Worm (Caenorhabditis elegans): ENCODE results near the gene F13E6.1.

Gene F13E6.1

DNA sequence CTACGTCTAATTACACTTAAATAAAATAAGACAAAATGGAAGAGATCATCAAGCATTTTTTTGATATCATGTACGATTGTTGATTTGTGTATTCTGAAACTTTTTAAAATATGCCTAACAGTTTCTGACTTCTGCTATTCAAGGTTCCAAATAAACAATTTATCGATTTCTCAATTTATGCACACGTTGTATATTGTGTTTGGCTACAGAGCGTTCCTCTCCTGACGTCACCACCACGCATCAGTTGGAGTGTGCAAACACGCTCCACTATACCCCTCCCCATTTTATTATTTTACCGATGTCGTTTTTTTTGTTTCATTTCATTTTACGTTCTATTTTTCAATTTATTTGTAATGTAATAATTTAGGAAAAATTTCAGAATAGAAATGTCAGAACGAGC is 18.0 kb upstream of the F13E6.1 start, which contains the start of gene plpp-1.3:
Gene plpp-1.3 (plus strand): TSS at position 380 of the 400 bp plus-strand sequence.
- TF ChIP-seq ces-1 (GFP tag; optimal IDR thresholded peaks at IDR 0.05), result no peak
- peak; percentile 48 for TF ChIP-seq mep-1 (tag; optimal IDR thresholded peaks at IDR 0.05)
- no peak for TF ChIP-seq mab-5 (tag; optimal IDR thresholded peaks at IDR 0.05)
- TF ChIP-seq zip-8 (tag; optimal IDR thresholded peaks at IDR 0.05), result no peak
- no peak for TF ChIP-seq nhr-76 (tag; optimal IDR thresholded peaks at IDR 0.05)
- TF ChIP-seq M03D4.4 (tag; optimal IDR thresholded peaks at IDR 0.05), result no peak
- peak; percentile 17 for TF ChIP-seq ceh-39 (tag; optimal IDR thresholded peaks at IDR 0.05)
- TF ChIP-seq tbx-8 (GFP tag; optimal IDR thresholded peaks at IDR 0.05), result no peak
- TF ChIP-seq nhr-237 (tag; optimal IDR thresholded peaks at IDR 0.05), result no peak
- TF ChIP-seq elt-1 (tag; optimal IDR thresholded peaks at IDR 0.05; ENCODE audit: borderline replicate concordance, insufficient read depth), result no peak

DNA sequence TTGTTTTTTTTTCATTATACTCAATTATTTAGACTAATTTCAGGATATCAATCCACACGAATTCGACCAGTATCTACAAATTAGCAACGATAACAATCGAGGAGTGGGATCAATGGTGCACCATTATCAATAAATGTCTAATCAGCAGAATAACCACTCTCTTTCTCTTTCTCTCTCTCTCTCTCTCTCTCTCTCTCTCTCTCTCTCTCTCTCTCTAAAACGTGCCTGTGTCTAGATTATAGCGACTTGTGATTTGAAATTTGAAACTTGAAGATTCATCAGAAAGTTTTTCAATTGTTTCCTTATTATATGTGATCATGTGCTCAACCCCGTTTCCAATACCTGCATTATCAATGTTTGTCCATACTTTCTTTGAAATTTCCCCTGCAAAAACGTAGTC is 17.3 kb upstream of the F13E6.1 start:
- TF ChIP-seq nhr-237 (tag; optimal IDR thresholded peaks at IDR 0.05) (no peak), sptf-1 (tag; optimal IDR thresholded peaks at IDR 0.05) (no peak), mep-1 (tag; optimal IDR thresholded peaks at IDR 0.05) (no peak), nhr-2 (tag; optimal IDR thresholded peaks at IDR 0.05) (no peak), elt-3 (tag; optimal IDR thresholded peaks at IDR 0.05) (no peak), tbx-8 (GFP tag; optimal IDR thresholded peaks at IDR 0.05) (no peak), blmp-1 (tag; optimal IDR thresholded peaks at IDR 0.05) (no peak), flh-1 (GFP tag; optimal IDR thresholded peaks at IDR 0.05) (no peak), zip-8 (tag; optimal IDR thresholded peaks at IDR 0.05) (no peak), hlh-1 (tag; optimal IDR thresholded peaks at IDR 0.05) (no peak), nhr-12 (tag; optimal IDR thresholded peaks at IDR 0.05) (no peak), ceh-43 (GFP tag; optimal IDR thresholded peaks at IDR 0.05) (no peak), snpc-4 (tag; optimal IDR thresholded peaks at IDR 0.05) (no peak), lin-13 (tag; optimal IDR thresholded peaks at IDR 0.05) (no peak), unc-39 (tag; optimal IDR thresholded peaks at IDR 0.05) (no peak), unc-62 (GFP tag; optimal IDR thresholded peaks at IDR 0.05) (no peak)

DNA sequence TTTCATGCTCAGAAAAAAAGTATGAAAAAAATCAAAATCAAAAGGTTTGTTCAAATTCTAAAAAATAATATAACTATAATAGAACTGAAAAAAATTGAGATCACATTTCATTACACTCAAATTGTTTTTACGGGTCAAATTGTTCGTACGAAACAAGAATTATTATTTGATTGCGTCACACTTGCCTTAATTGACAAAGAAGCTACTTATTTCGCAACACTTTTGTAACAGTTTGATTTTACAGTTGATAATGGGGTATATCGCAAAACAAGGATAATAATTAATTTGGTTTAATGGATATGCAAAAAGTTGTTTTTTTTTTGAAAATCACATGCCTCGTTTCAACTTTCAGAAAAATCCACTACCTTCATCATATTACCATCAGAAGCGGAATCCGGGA is 15.1 kb upstream of the F13E6.1 start:
- TF ChIP-seq bed-3 (GFP tag; optimal IDR thresholded peaks at IDR 0.05) (no peak), elt-3 (tag; optimal IDR thresholded peaks at IDR 0.05) (no peak), zip-8 (tag; optimal IDR thresholded peaks at IDR 0.05) (peak; percentile 86)

DNA sequence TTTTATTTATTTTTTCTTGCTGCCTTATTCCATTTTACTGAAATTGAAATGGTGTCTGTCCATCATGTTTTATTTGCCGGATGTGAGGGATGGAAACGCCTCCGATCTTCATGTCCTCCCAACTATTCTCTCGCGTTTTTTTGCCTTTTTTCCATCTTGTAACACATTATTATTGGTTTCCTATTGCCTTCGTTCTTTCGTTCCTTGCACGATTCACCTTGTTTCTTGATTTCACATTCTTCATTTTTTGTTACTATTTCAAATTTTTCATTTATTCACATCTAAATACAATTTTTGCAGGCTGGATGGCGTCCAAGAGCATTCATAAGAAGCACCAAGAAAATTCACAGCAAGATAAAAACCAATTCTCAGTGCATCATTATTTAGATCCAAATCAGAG is 14.7 kb upstream of the F13E6.1 start, which contains the start of gene yap-1:
Gene yap-1 (plus strand): TSS at position 301 of the 400 bp plus-strand sequence.
- TF ChIP-seq lsy-2 (tag; optimal IDR thresholded peaks at IDR 0.05) (no peak), ceh-43 (GFP tag; optimal IDR thresholded peaks at IDR 0.05) (no peak), ztf-11 (tag; optimal IDR thresholded peaks at IDR 0.05) (no peak), unc-39 (tag; optimal IDR thresholded peaks at IDR 0.05) (no peak), M03D4.4 (tag; optimal IDR thresholded peaks at IDR 0.05) (no peak), flh-1 (GFP tag; optimal IDR thresholded peaks at IDR 0.05) (no peak), unc-62 (GFP tag; optimal IDR thresholded peaks at IDR 0.05) (no peak), blmp-1 (tag; optimal IDR thresholded peaks at IDR 0.05) (no peak), zip-8 (tag; optimal IDR thresholded peaks at IDR 0.05) (no peak), pha-4 (tag; optimal IDR thresholded peaks at IDR 0.05) (no peak), sem-2 (GFP tag; optimal IDR thresholded peaks at IDR 0.05) (no peak), cnd-1 (tag; optimal IDR thresholded peaks at IDR 0.05) (no peak)

DNA sequence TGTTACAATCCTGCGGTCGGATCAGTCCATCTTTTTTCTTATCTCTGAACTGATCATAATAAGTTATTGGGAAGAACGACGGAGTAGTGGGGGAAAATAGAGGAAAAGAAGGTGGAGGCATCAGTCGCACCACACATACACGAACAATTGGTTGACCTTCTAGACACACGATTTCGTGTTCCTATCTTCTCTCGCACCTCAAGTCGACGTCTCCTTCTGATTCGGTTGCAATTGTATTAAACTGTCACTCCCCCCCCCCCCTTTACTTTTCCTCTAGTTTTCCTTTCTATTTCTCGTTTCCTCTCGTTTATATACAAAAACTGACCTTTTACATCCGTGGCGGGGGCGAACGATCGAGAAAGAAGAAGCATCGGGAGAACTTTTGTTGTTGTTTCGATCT is 14.3 kb upstream of the F13E6.1 start:
- TF ChIP-seq elt-1 (tag; optimal IDR thresholded peaks at IDR 0.05; ENCODE audit: borderline replicate concordance, insufficient read depth), result peak; percentile 55
- TF ChIP-seq zip-8 (tag; optimal IDR thresholded peaks at IDR 0.05), result no peak
- no peak for TF ChIP-seq lin-32 (GFP tag; optimal IDR thresholded peaks at IDR 0.05)
- peak; percentile 80 for TF ChIP-seq blmp-1 (tag; optimal IDR thresholded peaks at IDR 0.05)
- no peak for TF ChIP-seq M03D4.4 (tag; optimal IDR thresholded peaks at IDR 0.05)
- TF ChIP-seq flh-1 (GFP tag; optimal IDR thresholded peaks at IDR 0.05), result no peak
- TF ChIP-seq nhr-28 (tag; optimal IDR thresholded peaks at IDR 0.05), result no peak
- no peak for TF ChIP-seq drap-1 (GFP tag; optimal IDR thresholded peaks at IDR 0.05)
- TF ChIP-seq mab-5 (tag; optimal IDR thresholded peaks at IDR 0.05), result no peak
- no peak for TF ChIP-seq lin-13 (tag; optimal IDR thresholded peaks at IDR 0.05)
- no peak for TF ChIP-seq tbx-8 (GFP tag; optimal IDR thresholded peaks at IDR 0.05)

DNA sequence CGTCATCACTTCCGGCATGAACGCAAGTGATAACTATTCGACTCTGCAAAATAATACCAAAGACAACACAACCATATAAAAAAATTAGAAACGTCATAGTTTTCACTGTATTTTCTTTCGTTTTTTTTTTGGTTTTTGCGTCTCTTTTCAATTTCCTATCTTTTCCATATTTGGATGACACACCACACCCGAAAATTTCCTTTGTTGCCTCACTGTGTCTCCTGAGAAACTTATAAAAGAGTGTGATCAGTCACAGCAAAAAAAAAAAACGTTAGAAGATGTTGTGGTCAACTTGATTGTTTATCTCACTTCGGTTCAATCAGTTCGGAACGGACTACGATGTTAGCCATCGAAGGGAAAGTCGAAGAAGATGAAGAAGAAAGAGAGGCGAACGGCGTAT is 12.8 kb upstream of the F13E6.1 start:
- TF ChIP-seq nhr-12 (tag; optimal IDR thresholded peaks at IDR 0.05) (no peak), nhr-28 (tag; optimal IDR thresholded peaks at IDR 0.05) (no peak), elt-3 (tag; optimal IDR thresholded peaks at IDR 0.05) (no peak), ces-1 (GFP tag; optimal IDR thresholded peaks at IDR 0.05) (no peak), sptf-1 (tag; optimal IDR thresholded peaks at IDR 0.05) (no peak), bed-3 (GFP tag; optimal IDR thresholded peaks at IDR 0.05) (no peak)
